Fruit fly (Drosophila melanogaster) whole organism, embryonic: Measurements from ENCODE around the gene eas.
A peak's percentile ranks its signal among the peaks of the same experiment; 100 is the strongest.

Source experiments
- Asciz ChIP-seq: fragments of 200-800 bp; sonication (Bioruptor generic); optimal IDR thresholded peaks from 2 replicates; lab custom pipeline; 2017; ENCODE audit warnings: missing biosample characterization, mild to moderate bottlenecking, missing genetic modification characterization, missing genetic modification reagents
- CG10267 ChIP-seq: fragments of 200-800 bp; sonication (Bioruptor generic); optimal IDR thresholded peaks from 2 replicates; lab custom pipeline; 2018; ENCODE audit warnings: missing biosample characterization, mild to moderate bottlenecking, missing genetic modification characterization, moderate library complexity
- CG11560 ChIP-seq: fragments of 200-800 bp; sonication (Bioruptor generic); IDR thresholded peaks from 3 replicates; pipeline ENCODE4 v1.3.6; 2022; ENCODE audit warnings: missing biosample characterization, missing genetic modification characterization
- CG13123 ChIP-seq: fragments of 200-800 bp; sonication (Bioruptor generic); optimal IDR thresholded peaks from 2 replicates; lab custom pipeline; 2016; ENCODE audit warnings: missing biosample characterization, missing genetic modification characterization
- CG14860 ChIP-seq: fragments of 200-800 bp; sonication (Bioruptor generic); IDR thresholded peaks from 3 replicates; pipeline ENCODE4 v1.3.6; 2022; ENCODE audit warnings: missing biosample characterization, missing genetic modification characterization; ENCODE audit not compliant: partially characterized antibody
- CG15073 ChIP-seq: fragments of 200-800 bp; sonication (Bioruptor generic); optimal IDR thresholded peaks from 2 replicates; lab custom pipeline; 2016; ENCODE audit warnings: missing biosample characterization, missing genetic modification characterization
- CG15514 ChIP-seq: fragments of 200-800 bp; sonication (Bioruptor generic); optimal IDR thresholded peaks from 3 replicates; lab custom pipeline; 2017; ENCODE audit warnings: missing biosample characterization, missing genetic modification characterization, mild to moderate bottlenecking, moderate library complexity, missing genetic modification reagents
- CG15601 ChIP-seq: fragments of 200-800 bp; sonication (Bioruptor generic); optimal IDR thresholded peaks from 3 replicates; lab custom pipeline; 2019; ENCODE audit warnings: missing biosample characterization, mild to moderate bottlenecking, missing genetic modification characterization, moderate library complexity
- CG1603 ChIP-seq: fragments of 200-800 bp; sonication (Bioruptor generic); optimal IDR thresholded peaks from 2 replicates; lab custom pipeline; 2019; ENCODE audit warnings: missing biosample characterization, mild to moderate bottlenecking, missing genetic modification characterization, moderate library complexity
- CG1647 ChIP-seq: fragments of 200-800 bp; sonication (Bioruptor generic); optimal IDR thresholded peaks from 3 replicates; lab custom pipeline; 2016; ENCODE audit warnings: missing biosample characterization, missing genetic modification characterization
- CG18262 ChIP-seq: fragments of 200-800 bp; optimal IDR thresholded peaks from 3 replicates; lab custom pipeline; 2019; ENCODE audit warnings: missing biosample characterization, mild to moderate bottlenecking, missing genetic modification characterization, moderate library complexity
- CG2116 ChIP-seq: fragments of 200-800 bp; sonication (Bioruptor generic); optimal IDR thresholded peaks from 3 replicates; lab custom pipeline; 2018; ENCODE audit warnings: missing biosample characterization, mild to moderate bottlenecking, missing genetic modification characterization
- CG2129 ChIP-seq: fragments of 200-800 bp; sonication (Bioruptor generic); IDR thresholded peaks from 2 replicates; pipeline ENCODE4 v1.3.6; 2022; ENCODE audit warnings: missing biosample characterization, missing genetic modification characterization; ENCODE audit not compliant: partially characterized antibody
- CG3407 ChIP-seq: fragments of 200-800 bp; sonication (Bioruptor generic); optimal IDR thresholded peaks from 2 replicates; lab custom pipeline; 2018; ENCODE audit warnings: missing biosample characterization, mild to moderate bottlenecking, missing genetic modification characterization
- CG3847 ChIP-seq: fragments of 200-800 bp; sonication (Bioruptor generic); IDR thresholded peaks from 2 replicates; pipeline ENCODE4 v1.3.6; 2022; ENCODE audit warnings: missing biosample characterization, missing genetic modification characterization
- CG43689 ChIP-seq: fragments of 200-800 bp; sonication (Bioruptor generic); IDR thresholded peaks from 2 replicates; pipeline ENCODE4 v1.3.6; 2022; ENCODE audit warnings: missing biosample characterization, missing genetic modification characterization
- Dll ChIP-seq: fragments of 200-800 bp; sonication (Bioruptor generic); IDR thresholded peaks from 4 replicates; pipeline ENCODE4 v1.3.6; 2022; ENCODE audit warnings: missing biosample characterization, missing genetic modification characterization; ENCODE audit not compliant: partially characterized antibody
- Dref ChIP-seq: fragments of 200-800 bp; sonication (Bioruptor generic); IDR thresholded peaks from 2 replicates; pipeline ENCODE4 v1.3.6; 2022; ENCODE audit warnings: missing biosample characterization, missing genetic modification characterization
- Elba2 ChIP-seq: fragments of 200-800 bp; sonication (Bioruptor generic); optimal IDR thresholded peaks from 3 replicates; lab custom pipeline; 2016; ENCODE audit warnings: missing biosample characterization, missing genetic modification characterization
- Fer2 ChIP-seq: fragments of 200-800 bp; sonication (Bioruptor generic); optimal IDR thresholded peaks from 2 replicates; lab custom pipeline; 2018; ENCODE audit warnings: missing biosample characterization, mild to moderate bottlenecking, missing genetic modification characterization, moderate library complexity
- Jarid2 ChIP-seq: fragments of 200-800 bp; sonication (Bioruptor generic); optimal IDR thresholded peaks from 3 replicates; lab custom pipeline; 2017; ENCODE audit warnings: mild to moderate bottlenecking, missing biosample characterization, missing genetic modification reagents, missing genetic modification characterization
- Kr ChIP-seq: fragments of 200-800 bp; sonication (Bioruptor generic); optimal IDR thresholded peaks from 2 replicates; lab custom pipeline; 2017; ENCODE audit warnings: missing biosample characterization, mild to moderate bottlenecking, missing genetic modification characterization
- Med ChIP-seq: fragments of 200-800 bp; sonication (Bioruptor generic); peaks from one replicate; lab custom pipeline; 2016; ENCODE audit warnings: missing biosample characterization, missing genetic modification characterization, mild to moderate bottlenecking, inconsistent platforms, moderate library complexity
- Myb ChIP-seq: fragments of 200-800 bp; sonication (Bioruptor generic); optimal IDR thresholded peaks from 2 replicates; lab custom pipeline; 2016; ENCODE audit warnings: missing biosample characterization, missing genetic modification characterization
- NFAT ChIP-seq: fragments of 200-800 bp; sonication (Bioruptor generic); IDR thresholded peaks from 2 replicates; pipeline ENCODE4 v1.3.6; 2022; ENCODE audit warnings: missing biosample characterization, missing genetic modification characterization
- Neu2 ChIP-seq: fragments of 200-800 bp; sonication (Bioruptor generic); optimal IDR thresholded peaks from 3 replicates; lab custom pipeline; 2016; ENCODE audit warnings: missing biosample characterization, missing genetic modification characterization, borderline replicate concordance
- NfI ChIP-seq: fragments of 200-800 bp; sonication (Bioruptor generic); optimal IDR thresholded peaks from 3 replicates; lab custom pipeline; 2018; ENCODE audit warnings: missing biosample characterization, mild to moderate bottlenecking, missing genetic modification characterization, moderate library complexity
- ato ChIP-seq: fragments of 200-800 bp; sonication (Bioruptor generic); IDR thresholded peaks from 2 replicates; pipeline ENCODE4 v1.3.6; 2022; ENCODE audit warnings: missing biosample characterization, missing genetic modification characterization; ENCODE audit not compliant: partially characterized antibody
- dmrt99B ChIP-seq: fragments of 200-800 bp; sonication (Bioruptor generic); optimal IDR thresholded peaks from 2 replicates; lab custom pipeline; 2018; ENCODE audit warnings: missing biosample characterization, mild to moderate bottlenecking, missing genetic modification characterization, moderate library complexity
- dpn ChIP-seq, 2 experiments: fragments of 200-800 bp; sonication (Bioruptor generic); optimal IDR thresholded peaks; 3 replicates each; lab custom pipeline; 2016; ENCODE audit warnings: missing biosample characterization in 2 of 2, missing genetic modification characterization in 2 of 2
- eve ChIP-seq, 2 experiments: fragments of >200 bp; optimal IDR thresholded peaks; 2 replicates each; lab custom pipeline; 2017; ENCODE audit warnings: missing biosample characterization in 2 of 2, missing genetic modification characterization in 2 of 2
- hb ChIP-seq: fragments of 200-800 bp; sonication (Bioruptor generic); IDR thresholded peaks from 3 replicates; pipeline ENCODE4 v1.3.6; 2022; ENCODE audit warnings: missing biosample characterization, missing genetic modification characterization; ENCODE audit not compliant: partially characterized antibody
- ind ChIP-seq: fragments of 200-800 bp; sonication (Bioruptor generic); optimal IDR thresholded peaks from 3 replicates; lab custom pipeline; 2016; ENCODE audit warnings: missing biosample characterization, missing genetic modification characterization
- inv ChIP-seq: fragments of 200-800 bp; sonication (Bioruptor generic); IDR thresholded peaks from 2 replicates; pipeline ENCODE4 v1.3.6; 2022; ENCODE audit warnings: missing biosample characterization, missing genetic modification characterization; ENCODE audit not compliant: partially characterized antibody
- pita ChIP-seq: fragments of 200-800 bp; sonication (Bioruptor generic); optimal IDR thresholded peaks from 2 replicates; lab custom pipeline; 2017; ENCODE audit warnings: missing biosample characterization, mild to moderate bottlenecking, missing genetic modification characterization
- prd ChIP-seq, 3 experiments: fragments of >200 bp in 2 of 3; fragments of 200-800 bp in 1 of 3; sonication (Bioruptor generic) in 1 of 3; optimal IDR thresholded peaks in 2 of 3; IDR thresholded peaks in 1 of 3; 2 replicates in 2 of 3; 3 replicates in 1 of 3; pipeline versions ENCODE4 v1.3.6 to Lab custom; 2017 to 2022; ENCODE audit warnings: missing biosample characterization in 1 of 3, missing genetic modification characterization in 1 of 3
- psq ChIP-seq: fragments of 200-800 bp; sonication (Bioruptor generic); optimal IDR thresholded peaks from 2 replicates; lab custom pipeline; 2017; ENCODE audit warnings: missing biosample characterization, missing genetic modification characterization
- pzg ChIP-seq: fragments of 200-800 bp; sonication (Bioruptor generic); optimal IDR thresholded peaks from 3 replicates; lab custom pipeline; 2018; ENCODE audit warnings: missing biosample characterization, mild to moderate bottlenecking, missing genetic modification characterization, moderate library complexity
- row ChIP-seq: fragments of 200-800 bp; sonication (Bioruptor generic); IDR thresholded peaks from 3 replicates; pipeline ENCODE4 v1.3.6; 2022; ENCODE audit warnings: missing biosample characterization, missing genetic modification characterization
- run ChIP-seq: fragments of 200-800 bp; sonication (Bioruptor generic); optimal IDR thresholded peaks from 3 replicates; lab custom pipeline; 2018; ENCODE audit warnings: missing biosample characterization, mild to moderate bottlenecking, missing genetic modification characterization
- sens ChIP-seq: fragments of 200-800 bp; sonication (Bioruptor generic); peaks from one replicate; lab custom pipeline; 2016; ENCODE audit warnings: missing biosample characterization, missing genetic modification characterization
- shn ChIP-seq: fragments of 200-800 bp; sonication (Bioruptor generic); optimal IDR thresholded peaks from 3 replicates; lab custom pipeline; 2016; ENCODE audit warnings: missing biosample characterization, missing genetic modification characterization
- so ChIP-seq: fragments of 200-800 bp; sonication (Bioruptor generic); IDR thresholded peaks from 3 replicates; pipeline ENCODE4 v1.3.6; 2022; ENCODE audit warnings: missing biosample characterization, missing genetic modification characterization
- stwl ChIP-seq: fragments of 200-800 bp; sonication (Bioruptor generic); optimal IDR thresholded peaks from 3 replicates; lab custom pipeline; 2018; ENCODE audit warnings: missing biosample characterization, mild to moderate bottlenecking, missing genetic modification characterization, moderate library complexity
- tio ChIP-seq: fragments of 200-800 bp; sonication (Bioruptor generic); optimal IDR thresholded peaks from 2 replicates; lab custom pipeline; 2017; ENCODE audit warnings: missing biosample characterization, missing genetic modification characterization, inconsistent platforms
- vnd ChIP-seq: fragments of 200-800 bp; sonication (Bioruptor generic); IDR thresholded peaks from 3 replicates; pipeline ENCODE4 v1.3.6; 2022; ENCODE audit warnings: missing biosample characterization, missing genetic modification characterization; ENCODE audit not compliant: partially characterized antibody
- vvl ChIP-seq: fragments of 200-800 bp; sonication (Bioruptor generic); IDR thresholded peaks from 2 replicates; pipeline ENCODE4 v1.3.6; 2022; ENCODE audit warnings: missing biosample characterization, missing genetic modification characterization
- yki ChIP-seq: fragments of >200 bp; optimal IDR thresholded peaks from 3 replicates; lab custom pipeline; 2018

Gene eas

DNA sequence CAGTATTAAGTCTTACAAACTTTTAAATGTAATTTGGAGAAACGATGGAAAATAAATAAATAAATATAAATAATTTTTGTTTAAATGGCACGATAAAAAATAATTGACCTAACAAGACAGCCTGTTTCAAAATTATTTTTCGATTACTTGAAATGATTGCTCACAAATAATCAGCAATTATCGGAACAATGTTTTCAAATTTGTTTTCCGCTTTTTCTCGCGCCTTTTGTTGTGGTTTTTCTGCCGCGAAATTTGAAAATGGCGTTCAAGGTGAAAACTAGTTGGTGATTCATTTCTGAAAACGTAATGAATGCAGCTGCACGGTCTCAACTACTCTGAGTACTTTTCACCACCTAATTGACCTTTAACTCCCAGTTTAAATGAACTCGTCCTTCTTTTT is 42.9 kb downstream of the eas start (continued):
- TF ChIP-seq pita (GFP tag; lab: Kevin White, UChicago) (no peak), CG43689 (GFP tag; lab: Robert Waterston, UW) (no peak), CG2116 (GFP tag; lab: Kevin White, UChicago) (peak; percentile 68), CG1603 (tag; lab: Kevin White, UChicago) (peak; percentile 32), ind (GFP tag; lab: Kevin White, UChicago) (no peak), CG3407 (no peak), CG13123 (no peak), Dref (GFP tag; lab: Robert Waterston, UW) (peak; percentile 62), Asciz (GFP tag; lab: Kevin White, UChicago) (no peak), CG11560 (tag; lab: Robert Waterston, UW) (no peak), hb (GFP tag; lab: Robert Waterston, UW) (no peak), CG3847 (GFP tag; lab: Robert Waterston, UW) (no peak), so (GFP tag; lab: Robert Waterston, UW) (no peak), pzg (GFP tag; lab: Kevin White, UChicago) (peak; percentile 29), eve (GFP tag; optimal IDR thresholded peaks at IDR 0.05; lab: Kevin White, UChicago) (no peak), CG15073 (GFP tag; lab: Kevin White, UChicago) (no peak), run (tag; lab: Kevin White, UChicago) (peak; percentile 11), CG15601 (tag; lab: Kevin White, UChicago) (no peak), CG18262 (tag; lab: Kevin White, UChicago) (no peak), vnd (0 out of 3 replicates have a peak, but pooled peaks have one; percentile 31), Fer2 (no peak), dpn (GFP tag; optimal IDR thresholded peaks at IDR 0.05; lab: Kevin White, UChicago) (no peak)

dm6 chrX:16323063-16323462 is 44.9 kb downstream of the eas start, which contains the start of the genes CG9917 and CG32579:
TSS of gene CG9917 (minus strand) at chrX:16323231.
TSS of gene CG32579 (plus strand) at chrX:16323286.
- TF ChIP-seq ato (GFP tag; lab: Robert Waterston, UW) (peak; percentile 81), dmrt99B (no peak), CG1603 (tag; lab: Kevin White, UChicago) (peak; percentile 25), CG15514 (GFP tag; lab: Kevin White, UChicago) (peak; percentile 99), Kr (GFP tag; lab: Kevin White, UChicago) (no peak), CG14860 (GFP tag; lab: Robert Waterston, UW) (peak; percentile 68; the same call in 2 of the 3 replicates), CG1647 (GFP tag; lab: Kevin White, UChicago) (no peak), sens (GFP tag; lab: Kevin White, UChicago) (peak; percentile 72), psq (GFP tag; lab: Kevin White, UChicago) (no peak), Med (peak; percentile 28), Dll (GFP tag; lab: Robert Waterston, UW) (peak; percentile 77), prd (optimal IDR thresholded peaks at IDR 0.05; lab: Kevin White, UChicago) (no peak), prd (GFP tag; IDR thresholded peaks at IDR 0.05; lab: Robert Waterston, UW) (no peak), CG2129 (GFP tag; lab: Robert Waterston, UW) (peak; percentile 35; the same call in 1 of the 2 replicates), vnd (peak; percentile 65; the same call in 2 of the 3 replicates), CG3407 (no peak), CG10267 (tag; lab: Kevin White, UChicago) (peak; percentile 12), inv (GFP tag; lab: Robert Waterston, UW) (peak; percentile 66), CG2116 (GFP tag; lab: Kevin White, UChicago) (peak; percentile 96), NfI (GFP tag; lab: Kevin White, UChicago) (no peak), hb (GFP tag; lab: Robert Waterston, UW) (peak; percentile 81), yki (lab: Kevin White, UChicago) (no peak), NFAT (GFP tag; lab: Robert Waterston, UW) (peak; percentile 34; the same call in 1 of the 2 replicates), Myb (GFP tag; lab: Kevin White, UChicago) (peak; percentile 0), row (peak; percentile 47; the same call in 1 of the 3 replicates), stwl (tag; lab: Kevin White, UChicago) (peak; percentile 70), tio (no peak), vvl (GFP tag; lab: Robert Waterston, UW) (peak; percentile 47; the same call in 1 of the 2 replicates), CG11560 (tag; lab: Robert Waterston, UW) (no peak), Elba2 (GFP tag; lab: Kevin White, UChicago) (peak; percentile 97), Jarid2 (GFP tag; lab: Kevin White, UChicago) (no peak), Neu2 (GFP tag; lab: Kevin White, UChicago) (peak; percentile 69), shn (no peak)
